Worm (Caenorhabditis elegans): ENCODE measurements around the gene fbxb-52.

DNA sequence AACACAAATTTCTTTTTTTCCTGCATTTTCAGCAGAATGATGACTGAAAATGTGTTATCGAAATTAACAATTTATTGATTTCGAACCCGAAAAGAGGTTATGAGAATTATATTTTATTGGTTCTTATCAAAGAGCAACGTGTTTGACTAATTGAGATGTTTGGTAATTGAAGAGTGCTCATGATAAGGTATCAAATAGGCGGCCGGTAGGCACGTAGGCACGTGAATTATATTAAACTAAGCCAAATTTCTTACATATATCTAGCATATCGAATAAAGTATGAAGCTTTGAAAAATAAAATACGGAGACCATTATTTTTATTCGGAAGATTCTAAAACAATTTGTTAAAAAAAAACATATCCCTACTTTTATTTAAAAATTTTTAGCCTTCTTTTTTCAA lies 33.0 kb downstream of the fbxb-52 start, which contains the start of gene math-45:
- TF ChIP-seq ceh-16 (tag; optimal IDR thresholded peaks at IDR 0.05) (no peak), nhr-25 (tag; optimal IDR thresholded peaks at IDR 0.05) (no peak), unc-55 (GFP tag; optimal IDR thresholded peaks at IDR 0.05) (no peak)

Measured in whole organism, L2 larva.